Fruit fly (Drosophila melanogaster): ENCODE measurements around the gene CG6144.

CG6144 gene

dm6 chr2L:10439174-10439573, 49.3 kb upstream of the CG6144 start, which contains the start of gene Nse4 (continued):
- no peak for TF ChIP-seq CG6765 (GFP tag; optimal IDR thresholded peaks at IDR 0.05)
- TF ChIP-seq CG8924 (tag; optimal IDR thresholded peaks at IDR 0.05), result no peak
- no peak for TF ChIP-seq tx (GFP tag; optimal IDR thresholded peaks at IDR 0.05)
- peak; percentile 93 for TF ChIP-seq tna (GFP tag; IDR thresholded peaks at IDR 0.05; ENCODE audit: partially characterized antibody)
- TF ChIP-seq CG10565 (GFP tag; optimal IDR thresholded peaks at IDR 0.05), result no peak
- no peak for TF ChIP-seq Bteb2 (GFP tag; optimal IDR thresholded peaks at IDR 0.05)
- no peak for TF ChIP-seq C15 (GFP tag; IDR thresholded peaks at IDR 0.05)
- peak; percentile 88 for TF ChIP-seq vnd (GFP tag; IDR thresholded peaks at IDR 0.05; ENCODE audit: partially characterized antibody)
- TF ChIP-seq CG10462 (GFP tag; optimal IDR thresholded peaks at IDR 0.05), result no peak
- TF ChIP-seq lola (GFP tag; optimal IDR thresholded peaks at IDR 0.05), result peak in 1 of 3 experiments; percentile 32
- peak; percentile 69 for TF ChIP-seq MBD-R2 (GFP tag; IDR thresholded peaks at IDR 0.05)
- TF ChIP-seq bbx (GFP tag; IDR thresholded peaks at IDR 0.05; ENCODE audit: partially characterized antibody), result peak; percentile 89
- TF ChIP-seq CG4404 (GFP tag; IDR thresholded peaks at IDR 0.05), result no peak
- no peak for TF ChIP-seq dmrt11E (tag; optimal IDR thresholded peaks at IDR 0.05)
- TF ChIP-seq CG7357 (GFP tag; IDR thresholded peaks at IDR 0.05), result peak; percentile 85
- TF ChIP-seq ato (GFP tag; IDR thresholded peaks at IDR 0.05; ENCODE audit: partially characterized antibody), result peak; percentile 95
- no peak for TF ChIP-seq gem (tag; optimal IDR thresholded peaks at IDR 0.05)
- TF ChIP-seq gsb-n (tag; optimal IDR thresholded peaks at IDR 0.05), result no peak
- TF ChIP-seq nerfin-1 (tag; optimal IDR thresholded peaks at IDR 0.05), result no peak
- TF ChIP-seq CG4424 (GFP tag; optimal IDR thresholded peaks at IDR 0.05), result no peak
- TF ChIP-seq CG16813 (GFP tag; IDR thresholded peaks at IDR 0.05; ENCODE audit: partially characterized antibody), result peak; percentile 82
- TF ChIP-seq B-H2 (GFP tag; optimal IDR thresholded peaks at IDR 0.05), result no peak
- TF ChIP-seq gcm2 (GFP tag; optimal IDR thresholded peaks at IDR 0.05), result no peak
- TF ChIP-seq CG7963 (GFP tag; IDR thresholded peaks at IDR 0.05; ENCODE audit: partially characterized antibody), result peak; percentile 90
- TF ChIP-seq CG31224 (GFP tag; IDR thresholded peaks at IDR 0.05), result no peak
- TF ChIP-seq CG10979 (tag; optimal IDR thresholded peaks at IDR 0.05), result no peak
- TF ChIP-seq CG12391 (tag; optimal IDR thresholded peaks at IDR 0.05), result peak; percentile 2
- no peak for TF ChIP-seq Nf-YA (GFP tag; IDR thresholded peaks at IDR 0.05)
- no peak for TF ChIP-seq CG3163 (GFP tag; optimal IDR thresholded peaks at IDR 0.05)
- no peak for TF ChIP-seq zfh1 (GFP tag; IDR thresholded peaks at IDR 0.05)
- peak; percentile 4 for TF ChIP-seq Myb (GFP tag; optimal IDR thresholded peaks at IDR 0.05)
- TF ChIP-seq CG15479 (GFP tag; optimal IDR thresholded peaks at IDR 0.05), result no peak
- TF ChIP-seq Fer3 (tag; optimal IDR thresholded peaks at IDR 0.05), result no peak
- TF ChIP-seq ac (GFP tag; optimal IDR thresholded peaks at IDR 0.05), result no peak
- TF ChIP-seq hbn (GFP tag; IDR thresholded peaks at IDR 0.05; ENCODE audit: partially characterized antibody), result peak; percentile 68
- TF ChIP-seq bigmax (GFP tag; optimal IDR thresholded peaks at IDR 0.05), result no peak
- TF ChIP-seq fd64A (GFP tag; optimal IDR thresholded peaks at IDR 0.05), result no peak
- TF ChIP-seq gsb (GFP tag; IDR thresholded peaks at IDR 0.05), result no peak
- no peak for TF ChIP-seq Max (GFP tag; optimal IDR thresholded peaks at IDR 0.05)
- TF ChIP-seq Stat92E (GFP tag; optimal IDR thresholded peaks at IDR 0.05), result no peak
- TF ChIP-seq tup (GFP tag; optimal IDR thresholded peaks at IDR 0.05), result no peak
- TF ChIP-seq dysf (GFP tag; IDR thresholded peaks at IDR 0.05), result no peak
- no peak for TF ChIP-seq CG14050 (GFP tag; IDR thresholded peaks at IDR 0.05)
- no peak for TF ChIP-seq CG3407 (GFP tag; optimal IDR thresholded peaks at IDR 0.05)
- no peak for TF ChIP-seq CG31441 (GFP tag; IDR thresholded peaks at IDR 0.05)
- peak; percentile 23 for TF ChIP-seq Ets97D (GFP tag; optimal IDR thresholded peaks at IDR 0.05)
- TF ChIP-seq Sry-δ (GFP tag; optimal IDR thresholded peaks at IDR 0.05), result peak; percentile 38
- peak; percentile 15 for TF ChIP-seq nmo (GFP tag; optimal IDR thresholded peaks at IDR 0.05)
- TF ChIP-seq CG1529 (GFP tag; optimal IDR thresholded peaks at IDR 0.05), result no peak
- TF ChIP-seq sisA (GFP tag; IDR thresholded peaks at IDR 0.05), result no peak
- peak; percentile 75 for TF ChIP-seq sens (GFP tag)

All from whole organism, embryonic.